Worm (Caenorhabditis elegans) whole organism, L4 larva: ENCODE measurements around the gene nlp-78.

Experiments
- F37D6.2 ChIP-seq: sonication (generic microtip); optimal IDR thresholded peaks from 2 replicates; lab custom pipeline; 2016; ENCODE audit warnings: mild to moderate bottlenecking, missing genetic modification characterization, missing compliant biosample characterization
- T20F7.1 ChIP-seq: fragments of 200-800 bp; sonication (Bioruptor generic); optimal IDR thresholded peaks from 2 replicates; lab custom pipeline; 2018; ENCODE audit warnings: mild to moderate bottlenecking, missing genetic modification characterization, missing compliant biosample characterization
- Y105C5A.15 ChIP-seq: fragments of 200-800 bp; sonication (Bioruptor generic); IDR thresholded peaks from 2 replicates; pipeline ENCODE4 v1.3.6; 2022; ENCODE audit warnings: missing genetic modification characterization, missing compliant biosample characterization
- Y48G9A.11 ChIP-seq: fragments of 200-800 bp; sonication (Bioruptor generic); IDR thresholded peaks from 2 replicates; pipeline ENCODE4 v1.3.6; 2022; ENCODE audit warnings: missing genetic modification reagents, missing genetic modification characterization, missing compliant biosample characterization
- Y5F2A.4 ChIP-seq: fragments of 200-800 bp; sonication (Bioruptor generic); optimal IDR thresholded peaks from 2 replicates; lab custom pipeline; 2018; ENCODE audit warnings: mild to moderate bottlenecking, missing genetic modification characterization, missing compliant biosample characterization
- aha-1 ChIP-seq: fragments of 150-350 bp; peaks from one replicate; lab custom pipeline; 2014; ENCODE audit warnings: missing biosample characterization, missing genetic modification characterization
- attf-4 ChIP-seq: sonication (generic microtip); optimal IDR thresholded peaks from 3 replicates; lab custom pipeline; 2017; ENCODE audit warnings: missing biosample characterization, missing genetic modification characterization
- cey-2 ChIP-seq: sonication (generic microtip); optimal IDR thresholded peaks from 3 replicates; lab custom pipeline; 2017; ENCODE audit warnings: missing genetic modification characterization, mild to moderate bottlenecking, missing compliant biosample characterization, antibody characterized with exemption, borderline replicate concordance; ENCODE audit not compliant: insufficient read depth
- daf-12 ChIP-seq: fragments of 150-350 bp; optimal IDR thresholded peaks from 2 replicates; lab custom pipeline; 2014; ENCODE audit warnings: missing biosample characterization, missing genetic modification reagents, missing genetic modification characterization
- daf-16 ChIP-seq, 3 experiments: sonication (generic microtip); optimal IDR thresholded peaks; 2 replicates each; lab custom pipeline; 2016 to 2017; ENCODE audit warnings: missing genetic modification characterization in 3 of 3, missing genetic modification reagents in 3 of 3, mild to moderate bottlenecking in 2 of 3, missing compliant biosample characterization in 2 of 3, missing biosample characterization in 1 of 3, moderate library complexity in 1 of 3
- dve-1 ChIP-seq: sonication (generic microtip); optimal IDR thresholded peaks from 2 replicates; lab custom pipeline; 2017; ENCODE audit warnings: antibody characterized with exemption, mild to moderate bottlenecking, missing genetic modification characterization, missing compliant biosample characterization; ENCODE audit not compliant: insufficient read depth
- egl-27 ChIP-seq: sonication (generic microtip); optimal IDR thresholded peaks from 3 replicates; lab custom pipeline; 2017; ENCODE audit warnings: missing biosample characterization, missing genetic modification reagents, missing genetic modification characterization
- gei-8 ChIP-seq: fragments of 200-800 bp; sonication (Bioruptor generic); optimal IDR thresholded peaks from 2 replicates; lab custom pipeline; 2018; ENCODE audit warnings: mild to moderate bottlenecking, missing genetic modification characterization, missing compliant biosample characterization
- hif-1 ChIP-seq, 2 experiments: sonication (generic microtip); optimal IDR thresholded peaks; 2 replicates each; lab custom pipeline; 2016 to 2017; ENCODE audit warnings: missing compliant biosample characterization in 2 of 2, missing genetic modification characterization in 2 of 2, missing genetic modification reagents in 2 of 2, missing genotype in 2 of 2, mild to moderate bottlenecking in 1 of 2
- hlh-11 ChIP-seq: fragments of 200-800 bp; sonication (Bioruptor generic); optimal IDR thresholded peaks from 2 replicates; lab custom pipeline; 2018; ENCODE audit warnings: mild to moderate bottlenecking, missing genetic modification characterization, missing compliant biosample characterization
- hmg-1.1 ChIP-seq: fragments of 200-800 bp; sonication (Bioruptor generic); IDR thresholded peaks from 2 replicates; pipeline ENCODE4 v1.3.6; 2022; ENCODE audit warnings: missing genetic modification reagents, missing genetic modification characterization, missing compliant biosample characterization
- lin-1 ChIP-seq: fragments of 200-800 bp; sonication (Bioruptor generic); IDR thresholded peaks from 2 replicates; pipeline ENCODE4 v1.3.6; 2022; ENCODE audit warnings: missing genetic modification reagents, missing genetic modification characterization, missing compliant biosample characterization
- lin-38 ChIP-seq: fragments of 200-800 bp; sonication (Bioruptor generic); IDR thresholded peaks from 2 replicates; pipeline ENCODE4 v1.3.6; 2022; ENCODE audit warnings: missing genetic modification reagents, missing genetic modification characterization, missing compliant biosample characterization
- lin-39 ChIP-seq: fragments of 150-350 bp; optimal IDR thresholded peaks from 2 replicates; lab custom pipeline; 2014; ENCODE audit warnings: missing biosample characterization, missing genetic modification reagents, missing genetic modification characterization
- lsy-2 ChIP-seq, 2 experiments: fragments of 150-350 bp in 1 of 2; sonication (generic microtip) in 1 of 2; optimal IDR thresholded peaks; 2 replicates each; lab custom pipeline; 2014 to 2017; ENCODE audit warnings: missing biosample characterization in 2 of 2, missing genetic modification characterization in 2 of 2
- madf-5 ChIP-seq, 2 experiments: fragments of 200-800 bp; sonication (Bioruptor generic); IDR thresholded peaks; 2 replicates each; pipeline ENCODE4 v1.3.6; 2022; ENCODE audit warnings: missing compliant biosample characterization in 2 of 2, missing genetic modification characterization in 2 of 2
- madf-9 ChIP-seq: fragments of 200-800 bp; sonication (Bioruptor generic); conservative IDR thresholded peaks from 2 replicates; pipeline ENCODE4 v1.3.6; 2022; ENCODE audit warnings: missing genetic modification reagents, missing genetic modification characterization, missing compliant biosample characterization
- mep-1 ChIP-seq: fragments of 150-350 bp; sonication (generic microtip); optimal IDR thresholded peaks from 3 replicates; lab custom pipeline; 2014; ENCODE audit warnings: missing biosample characterization, missing genetic modification characterization
- mes-2 ChIP-seq: sonication (generic microtip); optimal IDR thresholded peaks from 2 replicates; lab custom pipeline; 2016; ENCODE audit warnings: missing genotype, mild to moderate bottlenecking, missing genetic modification characterization, missing compliant biosample characterization; ENCODE audit not compliant: poor library complexity, severe bottlenecking
- nhr-111 ChIP-seq: fragments of 200-800 bp; sonication (Bioruptor generic); optimal IDR thresholded peaks from 2 replicates; lab custom pipeline; 2018; ENCODE audit warnings: mild to moderate bottlenecking, missing genetic modification characterization, missing compliant biosample characterization
- nhr-76 ChIP-seq: fragments of 150-350 bp; optimal IDR thresholded peaks from 2 replicates; lab custom pipeline; 2014; ENCODE audit warnings: missing biosample characterization, missing genetic modification characterization
- php-3 ChIP-seq: fragments of 200-800 bp; sonication (Bioruptor generic); IDR thresholded peaks from 2 replicates; pipeline ENCODE4 v1.3.6; 2022; ENCODE audit warnings: missing genetic modification reagents, missing genetic modification characterization, missing compliant biosample characterization
- saeg-2 ChIP-seq: fragments of 200-800 bp; sonication (Bioruptor generic); IDR thresholded peaks from 2 replicates; pipeline ENCODE4 v1.3.6; 2022; ENCODE audit warnings: missing genetic modification reagents, missing genetic modification characterization, missing compliant biosample characterization
- snpc-4 ChIP-seq: fragments of 150-350 bp; optimal IDR thresholded peaks from 2 replicates; lab custom pipeline; 2014; ENCODE audit warnings: missing biosample characterization, missing genetic modification characterization
- unc-130 ChIP-seq: sonication (generic microtip); optimal IDR thresholded peaks from 2 replicates; lab custom pipeline; 2016; ENCODE audit warnings: missing genetic modification reagents, missing genetic modification characterization, missing compliant biosample characterization
- unc-62 ChIP-seq, 3 experiments: fragments of 150-350 bp in 1 of 3; sonication (generic microtip); optimal IDR thresholded peaks in 2 of 3; peaks in 1 of 3; 1 replicate in 1 of 3; 2 replicates in 2 of 3; lab custom pipeline; 2014 to 2017; ENCODE audit warnings: missing biosample characterization in 3 of 3, missing genetic modification characterization in 3 of 3, missing genetic modification reagents in 3 of 3, missing genotype in 1 of 3
- zfp-2 ChIP-seq: sonication (generic microtip); optimal IDR thresholded peaks from 2 replicates; lab custom pipeline; 2016; ENCODE audit warnings: mild to moderate bottlenecking, missing genetic modification characterization, missing compliant biosample characterization
- zfp-3 ChIP-seq: fragments of 200-800 bp; sonication (Bioruptor generic); conservative IDR thresholded peaks from 2 replicates; pipeline ENCODE4 v1.3.6; 2022; ENCODE audit warnings: missing genetic modification reagents, missing genetic modification characterization, missing compliant biosample characterization

Gene nlp-78

DNA sequence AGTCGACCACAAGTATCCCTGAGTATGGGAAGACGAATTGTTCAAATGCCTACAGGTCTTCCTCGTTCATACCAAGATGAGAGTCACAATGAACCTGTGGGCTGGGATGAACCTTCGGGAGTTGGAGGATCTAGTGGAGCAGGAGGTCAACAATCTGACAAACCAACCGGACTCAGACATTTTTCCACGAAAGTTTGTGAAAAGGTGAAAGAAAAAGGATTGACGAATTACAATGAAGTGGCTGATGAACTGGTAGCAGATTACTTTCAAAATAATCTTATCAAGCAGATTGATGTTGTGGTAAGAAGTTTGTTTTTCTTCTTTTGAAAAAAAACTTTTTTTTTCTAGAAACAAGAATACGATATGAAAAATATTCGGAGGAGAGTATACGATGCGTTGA, 34.1 kb downstream of the nlp-78 start:
- TF ChIP-seq mep-1 (tag; lab: Kevin White, UChicago): peak; percentile 15
- no peak for TF ChIP-seq lin-38 (GFP tag; lab: Robert Waterston, UW)
- no peak for TF ChIP-seq hmg-1.1
- TF ChIP-seq aha-1 (tag; lab: Kevin White, UChicago): peak; percentile 98
- TF ChIP-seq, all 104 proteins: peak for 2

DNA sequence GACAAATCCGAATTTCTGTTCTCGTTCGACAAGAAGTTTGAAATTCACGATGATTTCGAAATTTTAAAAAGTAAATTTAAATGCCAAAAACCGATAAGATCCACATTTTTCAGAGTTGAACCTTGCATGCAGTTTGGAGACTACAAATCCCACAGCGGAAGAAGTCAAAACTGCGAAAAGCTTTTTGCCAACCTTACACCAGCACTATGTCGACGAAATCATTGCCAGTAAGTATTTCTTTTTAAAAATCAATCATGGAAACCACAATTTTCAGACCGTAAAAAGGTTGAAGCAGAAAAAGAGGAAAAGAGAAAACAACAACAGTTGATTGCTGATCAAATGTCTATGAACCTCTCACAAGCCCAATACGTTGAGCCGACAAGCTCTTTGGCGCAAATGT, 34.9 kb downstream of the nlp-78 start:
- TF ChIP-seq zfp-3 (GFP tag; lab: Robert Waterston, UW): no peak
- TF ChIP-seq mes-2 (tag; lab: Kevin White, UChicago): no peak
- no peak for TF ChIP-seq unc-130 (GFP tag; lab: Kevin White, UChicago)
- TF ChIP-seq F37D6.2: no peak
- TF ChIP-seq nhr-76: no peak
- TF ChIP-seq php-3 (GFP tag; lab: Robert Waterston, UW): no peak
- TF ChIP-seq snpc-4 (tag; lab: Kevin White, UChicago): no peak
- no peak for TF ChIP-seq nhr-111 (GFP tag; lab: Kevin White, UChicago)
- no peak for TF ChIP-seq madf-5 (GFP tag; IDR thresholded peaks at IDR 0.05; lab: Robert Waterston, UW)
- peak; percentile 99 for TF ChIP-seq aha-1 (tag; lab: Kevin White, UChicago)
- TF ChIP-seq mep-1 (tag; lab: Kevin White, UChicago): peak; percentile 15

DNA sequence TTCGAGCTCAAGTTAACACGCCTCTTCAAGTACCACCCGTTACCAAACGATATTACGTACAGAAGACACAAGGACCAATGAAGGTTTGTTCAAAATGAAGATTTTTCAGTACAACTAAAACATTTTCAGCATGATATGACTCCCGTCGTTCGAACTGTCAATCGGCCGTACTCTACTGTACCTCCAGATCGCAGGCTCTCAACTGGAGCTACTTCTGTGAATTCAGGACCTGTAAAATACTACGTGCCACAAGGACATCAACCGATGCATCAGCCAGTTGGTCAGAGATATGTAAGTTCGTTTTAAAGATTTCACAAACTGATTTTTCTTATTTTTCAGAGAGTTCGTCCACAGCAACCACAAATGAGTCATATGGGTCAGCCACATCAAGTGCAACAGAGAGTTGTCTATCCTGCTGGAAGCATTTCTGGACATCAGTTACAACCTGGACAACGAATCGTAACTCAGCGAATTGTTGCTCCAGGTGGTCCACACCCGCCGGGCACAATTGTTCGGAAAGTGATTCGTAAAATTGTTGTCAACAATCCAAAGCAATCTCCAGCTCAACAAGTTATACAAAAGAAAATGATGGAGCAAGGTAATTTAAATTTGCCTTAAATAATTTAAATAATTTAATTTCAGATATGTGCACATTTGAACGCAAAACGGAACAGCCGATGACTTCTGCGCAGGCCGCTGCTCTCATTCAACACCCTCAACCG, 35.6 kb downstream of the nlp-78 start:
- no peak for TF ChIP-seq mes-2 (tag; lab: Kevin White, UChicago)
- peak in 1 of 2 experiments; percentile 89 for TF ChIP-seq unc-62 (GFP tag; optimal IDR thresholded peaks at IDR 0.05 in 1 of 2; lab: Kevin White, UChicago)
- no peak for TF ChIP-seq unc-62 (tag; optimal IDR thresholded peaks at IDR 0.05; lab: Kevin White, UChicago)
- TF ChIP-seq aha-1 (tag; lab: Kevin White, UChicago): peak; percentile 98

DNA sequence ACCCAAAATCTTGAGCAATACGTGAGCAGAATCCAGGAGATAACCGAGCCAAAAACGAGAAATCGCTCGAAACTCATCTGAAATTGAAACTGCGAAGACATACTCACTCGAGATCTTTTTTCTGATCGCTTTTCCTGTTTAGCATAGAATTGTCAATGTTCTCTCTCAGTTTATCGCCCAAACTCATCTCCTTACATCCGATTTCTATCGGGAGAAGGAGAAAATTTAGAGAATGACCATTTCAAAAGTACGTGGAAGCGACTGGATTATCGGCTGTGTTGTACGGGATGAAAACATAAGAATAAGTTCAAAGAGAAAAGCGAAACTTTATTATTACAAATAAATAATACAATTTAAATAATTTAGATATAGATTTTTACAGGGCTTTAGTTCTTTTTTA, 36.9 kb downstream of the nlp-78 start, which contains the start of gene T23G7.2:
Gene T23G7.2, minus strand, starts transcription at position 101 of the 400 bp plus-strand sequence.
- TF ChIP-seq unc-62 (GFP tag; optimal IDR thresholded peaks at IDR 0.05 in 1 of 2; lab: Kevin White, UChicago) (peak in 1 of 2 experiments; percentile 27), unc-62 (tag; optimal IDR thresholded peaks at IDR 0.05; lab: Kevin White, UChicago) (no peak), attf-4 (tag; lab: Kevin White, UChicago) (no peak)

DNA sequence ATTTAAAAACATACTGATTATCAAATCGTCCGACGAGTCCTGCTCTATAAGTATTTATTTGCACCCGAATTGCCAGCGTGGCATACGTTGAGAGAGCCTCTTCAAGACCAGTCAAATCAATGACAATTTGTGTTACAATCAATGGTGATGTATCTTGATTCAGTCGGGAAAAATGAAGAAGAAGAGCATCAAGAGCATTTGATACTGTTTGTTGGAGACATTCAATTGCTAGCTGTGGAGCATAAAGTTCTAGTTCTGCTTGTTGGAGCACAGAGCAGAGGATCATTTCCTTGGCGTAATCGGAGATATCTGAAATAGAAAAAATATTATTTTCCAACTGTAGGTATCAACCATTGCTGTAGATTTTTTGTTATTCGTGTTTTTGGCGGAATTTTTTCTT, 37.5 kb downstream of the nlp-78 start:
- TF ChIP-seq saeg-2 (GFP tag; lab: Robert Waterston, UW): no peak
- TF ChIP-seq unc-62 (GFP tag; optimal IDR thresholded peaks at IDR 0.05 in 1 of 2; lab: Kevin White, UChicago): peak in 1 of 2 experiments; percentile 94
- no peak for TF ChIP-seq unc-62 (tag; optimal IDR thresholded peaks at IDR 0.05; lab: Kevin White, UChicago)
- TF ChIP-seq daf-12 (tag; lab: Kevin White, UChicago): no peak
- TF ChIP-seq madf-9 (GFP tag; lab: Robert Waterston, UW): no peak

DNA sequence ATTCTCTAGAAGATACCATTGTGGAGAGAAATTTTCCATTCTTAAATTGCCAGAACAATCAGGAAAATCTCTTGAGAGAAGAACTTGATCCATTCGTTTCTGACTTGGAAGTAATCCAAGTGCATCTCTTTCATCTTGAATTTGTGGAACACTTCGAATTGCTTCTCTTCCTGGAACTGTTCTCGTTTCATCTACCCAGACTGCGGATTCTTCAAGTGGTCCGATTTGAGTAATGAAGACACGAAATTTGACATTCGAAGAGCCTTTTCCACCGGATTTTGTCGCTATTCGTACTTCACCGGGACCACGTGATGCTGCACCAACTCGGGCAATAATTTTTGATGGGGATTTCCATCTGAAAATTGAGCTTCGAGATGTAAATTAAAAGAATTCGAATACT, 40.5 kb downstream of the nlp-78 start:
- TF ChIP-seq cey-2 (tag; lab: Kevin White, UChicago): no peak
- peak in 1 of 2 experiments; percentile 88 for TF ChIP-seq unc-62 (GFP tag; optimal IDR thresholded peaks at IDR 0.05 in 1 of 2; lab: Kevin White, UChicago)
- TF ChIP-seq unc-62 (tag; optimal IDR thresholded peaks at IDR 0.05; lab: Kevin White, UChicago): no peak

DNA sequence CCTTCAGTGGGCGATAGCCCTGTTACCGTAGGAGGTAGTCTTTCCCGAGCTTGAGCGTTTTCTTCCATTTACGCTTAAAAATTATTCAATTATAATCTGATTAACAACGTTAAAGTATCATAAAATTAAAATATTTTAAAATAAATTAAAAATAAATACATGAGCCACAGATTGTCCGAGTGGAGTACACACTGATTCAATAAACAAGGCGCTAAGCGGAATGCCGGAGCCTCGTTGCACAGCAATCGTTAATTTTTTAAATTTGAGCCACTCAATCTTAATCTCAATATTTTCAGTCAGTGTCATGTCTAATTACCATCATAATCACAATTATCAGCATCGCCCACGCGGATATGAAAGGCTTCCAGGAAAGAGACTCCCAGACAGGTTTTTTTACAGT, 41.1 kb downstream of the nlp-78 start, which contains the start of the genes sec-5 and pir-1:
Gene sec-5, minus strand, starts transcription at position 73 of the 400 bp plus-strand sequence.
Gene pir-1, plus strand, starts transcription at position 221 of the 400 bp plus-strand sequence.
- TF ChIP-seq egl-27 (tag; lab: Kevin White, UChicago) (no peak), Y105C5A.15 (GFP tag; lab: Robert Waterston, UW) (no peak), dve-1 (tag; lab: Kevin White, UChicago) (peak; percentile 15), lsy-2 (tag; optimal IDR thresholded peaks at IDR 0.05; lab: Kevin White, UChicago) (peak in 1 of 2 experiments; percentile 72), gei-8 (GFP tag; lab: Kevin White, UChicago) (no peak), lin-39 (tag; lab: Kevin White, UChicago) (no peak), saeg-2 (GFP tag; lab: Robert Waterston, UW) (no peak), hmg-1.1 (no peak), hif-1 (tag; optimal IDR thresholded peaks at IDR 0.05; lab: Kevin White, UChicago) (no peak), T20F7.1 (GFP tag; lab: Kevin White, UChicago) (peak; percentile 98), mes-2 (tag; lab: Kevin White, UChicago) (peak; percentile 78), zfp-2 (tag; lab: Kevin White, UChicago) (no peak), Y48G9A.11 (GFP tag; lab: Robert Waterston, UW) (peak; percentile 91), Y5F2A.4 (GFP tag; lab: Kevin White, UChicago) (no peak), lin-1 (GFP tag; lab: Robert Waterston, UW) (no peak), hlh-11 (tag; lab: Kevin White, UChicago) (no peak), daf-16 (GFP tag; optimal IDR thresholded peaks at IDR 0.05; lab: Kevin White, UChicago) (no peak), daf-16 (tag; optimal IDR thresholded peaks at IDR 0.05; lab: Kevin White, UChicago) (peak; percentile 46)
- TF ChIP-seq, all 104 proteins: peak for 6
